Fruit fly (Drosophila melanogaster) whole organism, embryonic: Measurements from ENCODE around the gene CG9302.

Experiments used
- C15 ChIP-seq: fragments of 200-800 bp; sonication (Bioruptor generic); IDR thresholded peaks from 3 replicates; pipeline ENCODE4 v1.3.6; 2022; ENCODE audit warnings: missing biosample characterization, missing genetic modification characterization
- CG10209 ChIP-seq: fragments of 200-800 bp; sonication (Bioruptor generic); optimal IDR thresholded peaks from 3 replicates; lab custom pipeline; 2017; ENCODE audit warnings: missing biosample characterization, mild to moderate bottlenecking, missing genetic modification characterization, missing genetic modification reagents
- CG12155 ChIP-seq: fragments of 200-800 bp; sonication (Bioruptor generic); optimal IDR thresholded peaks from 3 replicates; lab custom pipeline; 2016; ENCODE audit warnings: missing biosample characterization, missing genetic modification characterization
- CG1233 ChIP-seq: fragments of 200-800 bp; sonication (Bioruptor generic); optimal IDR thresholded peaks from 4 replicates; lab custom pipeline; 2018; ENCODE audit warnings: missing biosample characterization, mild to moderate bottlenecking, missing genetic modification characterization
- CG15011 ChIP-seq: fragments of 200-800 bp; sonication (Bioruptor generic); optimal IDR thresholded peaks from 3 replicates; lab custom pipeline; 2018; ENCODE audit warnings: missing biosample characterization, mild to moderate bottlenecking, missing genetic modification characterization
- CG15073 ChIP-seq: fragments of 200-800 bp; sonication (Bioruptor generic); optimal IDR thresholded peaks from 2 replicates; lab custom pipeline; 2016; ENCODE audit warnings: missing biosample characterization, missing genetic modification characterization
- CG1602 ChIP-seq: fragments of 200-800 bp; sonication (Bioruptor generic); optimal IDR thresholded peaks from 3 replicates; lab custom pipeline; 2016; ENCODE audit warnings: missing biosample characterization, missing genetic modification characterization
- CG31441 ChIP-seq: fragments of 200-800 bp; sonication (Bioruptor generic); IDR thresholded peaks from 2 replicates; pipeline ENCODE4 v1.3.6; 2022; ENCODE audit warnings: missing biosample characterization, missing genetic modification characterization
- CG32767 ChIP-seq: fragments of 200-800 bp; sonication (Bioruptor generic); IDR thresholded peaks from 2 replicates; pipeline ENCODE4 v1.3.6; 2022; ENCODE audit warnings: missing biosample characterization, missing genetic modification characterization
- CG4328 ChIP-seq: fragments of 200-800 bp; sonication (Bioruptor generic); optimal IDR thresholded peaks from 3 replicates; lab custom pipeline; 2017; ENCODE audit warnings: missing biosample characterization, missing genetic modification reagents, missing genetic modification characterization
- CG6791 ChIP-seq: fragments of 200-800 bp; sonication (Bioruptor generic); IDR thresholded peaks from 3 replicates; pipeline ENCODE4 v1.3.6; 2022; ENCODE audit warnings: missing biosample characterization, missing genetic modification characterization; ENCODE audit not compliant: partially characterized antibody
- CG6813 ChIP-seq: fragments of 200-800 bp; sonication (Bioruptor generic); optimal IDR thresholded peaks from 2 replicates; lab custom pipeline; 2017; ENCODE audit warnings: missing biosample characterization, missing genetic modification characterization, mild to moderate bottlenecking, moderate library complexity, missing genetic modification reagents
- CG6854 ChIP-seq: fragments of 200-800 bp; sonication (Bioruptor generic); optimal IDR thresholded peaks from 3 replicates; lab custom pipeline; 2017; ENCODE audit warnings: missing biosample characterization, mild to moderate bottlenecking, missing genetic modification characterization
- CG7556 ChIP-seq: fragments of 200-800 bp; sonication (Bioruptor generic); optimal IDR thresholded peaks from 2 replicates; lab custom pipeline; 2017; ENCODE audit warnings: missing biosample characterization, mild to moderate bottlenecking, missing genetic modification characterization
- CG8359 ChIP-seq: fragments of 200-800 bp; sonication (Bioruptor generic); optimal IDR thresholded peaks from 2 replicates; lab custom pipeline; 2017; ENCODE audit warnings: missing biosample characterization, mild to moderate bottlenecking, missing genetic modification characterization, borderline replicate concordance
- CG8944 ChIP-seq: fragments of 200-800 bp; sonication (Bioruptor generic); optimal IDR thresholded peaks from 3 replicates; lab custom pipeline; 2016; ENCODE audit warnings: missing biosample characterization, missing genetic modification characterization
- CG9215 ChIP-seq: fragments of 200-800 bp; sonication (Bioruptor generic); IDR thresholded peaks from 2 replicates; pipeline ENCODE4 v1.3.6; 2022; ENCODE audit warnings: missing biosample characterization, missing genetic modification characterization
- CG9817 ChIP-seq: fragments of 200-800 bp; sonication (Bioruptor generic); optimal IDR thresholded peaks from 2 replicates; lab custom pipeline; 2018; ENCODE audit warnings: missing biosample characterization, mild to moderate bottlenecking, missing genetic modification characterization, moderate library complexity
- D19B ChIP-seq: fragments of 200-800 bp; sonication (Bioruptor generic); optimal IDR thresholded peaks from 2 replicates; lab custom pipeline; 2017; ENCODE audit warnings: missing biosample characterization, mild to moderate bottlenecking, missing genetic modification characterization
- Dip2 ChIP-seq: fragments of 200-800 bp; sonication (Bioruptor generic); IDR thresholded peaks from 2 replicates; pipeline ENCODE4 v1.3.6; 2022; ENCODE audit warnings: missing biosample characterization, missing genetic modification characterization
- ERR ChIP-seq: fragments of 200-800 bp; sonication (Bioruptor generic); optimal IDR thresholded peaks from 2 replicates; lab custom pipeline; 2016; ENCODE audit warnings: missing biosample characterization, missing genetic modification characterization
- Elba2 ChIP-seq: fragments of 200-800 bp; sonication (Bioruptor generic); optimal IDR thresholded peaks from 3 replicates; lab custom pipeline; 2016; ENCODE audit warnings: missing biosample characterization, missing genetic modification characterization
- Hand ChIP-seq: fragments of 200-800 bp; sonication (Bioruptor generic); optimal IDR thresholded peaks from 2 replicates; lab custom pipeline; 2017; ENCODE audit warnings: mild to moderate bottlenecking, missing biosample characterization, missing genetic modification reagents, missing genetic modification characterization
- Hey ChIP-seq: fragments of 200-800 bp; sonication (Bioruptor generic); optimal IDR thresholded peaks from 3 replicates; lab custom pipeline; 2018; ENCODE audit warnings: missing biosample characterization, mild to moderate bottlenecking, missing genetic modification characterization
- Lhr ChIP-seq: fragments of 200-800 bp; sonication (Bioruptor generic); optimal IDR thresholded peaks from 3 replicates; lab custom pipeline; 2017; ENCODE audit warnings: mild to moderate bottlenecking, missing biosample characterization, missing genetic modification reagents, missing genetic modification characterization
- Max ChIP-seq: fragments of 200-800 bp; sonication (Bioruptor generic); optimal IDR thresholded peaks from 2 replicates; lab custom pipeline; 2016; ENCODE audit warnings: missing biosample characterization, mild to moderate bottlenecking, missing genetic modification characterization
- Oli ChIP-seq: fragments of 200-800 bp; sonication (Bioruptor generic); optimal IDR thresholded peaks from 2 replicates; lab custom pipeline; 2018; ENCODE audit warnings: missing biosample characterization, mild to moderate bottlenecking, missing genetic modification characterization, moderate library complexity
- Pdp1 ChIP-seq, 2 experiments: fragments of 200-800 bp; sonication (Bioruptor generic); optimal IDR thresholded peaks; 3 replicates each; lab custom pipeline; 2016; ENCODE audit warnings: missing biosample characterization in 2 of 2, missing genetic modification characterization in 2 of 2, mild to moderate bottlenecking in 1 of 2, moderate library complexity in 1 of 2
- Rfx ChIP-seq: fragments of 200-800 bp; sonication (Bioruptor generic); IDR thresholded peaks from 2 replicates; pipeline ENCODE4 v1.3.6; 2022; ENCODE audit warnings: missing biosample characterization, missing genetic modification characterization
- amos ChIP-seq: fragments of 200-800 bp; sonication (Bioruptor generic); IDR thresholded peaks from 2 replicates; pipeline ENCODE4 v1.3.6; 2022; ENCODE audit warnings: missing biosample characterization, missing genetic modification characterization; ENCODE audit not compliant: partially characterized antibody
- ara ChIP-seq: fragments of 200-800 bp; sonication (Bioruptor generic); IDR thresholded peaks from 2 replicates; pipeline ENCODE4 v1.3.6; 2022; ENCODE audit warnings: missing biosample characterization, missing genetic modification characterization
- bab2 ChIP-seq: fragments of 200-800 bp; sonication (Bioruptor generic); optimal IDR thresholded peaks from 2 replicates; lab custom pipeline; 2016; ENCODE audit warnings: missing biosample characterization, missing genetic modification characterization
- ci ChIP-seq: fragments of 200-800 bp; sonication (Bioruptor generic); IDR thresholded peaks from 3 replicates; pipeline ENCODE4 v1.3.6; 2022; ENCODE audit warnings: missing biosample characterization, missing genetic modification characterization
- crp ChIP-seq, 2 experiments: fragments of 200-800 bp; sonication (Bioruptor generic); optimal IDR thresholded peaks; 2 replicates in 1 of 2; 3 replicates in 1 of 2; lab custom pipeline; 2017; ENCODE audit warnings: missing biosample characterization in 2 of 2, missing genetic modification characterization in 2 of 2, mild to moderate bottlenecking in 1 of 2, moderate library complexity in 1 of 2
- dan ChIP-seq: fragments of 200-800 bp; sonication (Bioruptor generic); IDR thresholded peaks from 2 replicates; pipeline ENCODE4 v1.3.6; 2022; ENCODE audit warnings: missing biosample characterization, missing genetic modification characterization
- dm ChIP-seq: fragments of 200-800 bp; sonication (Bioruptor generic); optimal IDR thresholded peaks from 3 replicates; lab custom pipeline; 2016; ENCODE audit warnings: missing biosample characterization, missing genetic modification characterization
- esg ChIP-seq: fragments of 200-800 bp; sonication (Bioruptor generic); conservative IDR thresholded peaks from 2 replicates; pipeline ENCODE4 v1.3.6; 2022; ENCODE audit warnings: missing biosample characterization, missing genetic modification characterization
- exex ChIP-seq: fragments of 200-800 bp; sonication (Bioruptor generic); optimal IDR thresholded peaks from 4 replicates; lab custom pipeline; 2018; ENCODE audit warnings: missing biosample characterization, mild to moderate bottlenecking, missing genetic modification characterization, moderate library complexity
- fd102C ChIP-seq: fragments of 200-800 bp; sonication (Bioruptor generic); optimal IDR thresholded peaks from 2 replicates; lab custom pipeline; 2018; ENCODE audit warnings: missing biosample characterization, mild to moderate bottlenecking, missing genetic modification characterization, moderate library complexity
- fu2 ChIP-seq: fragments of 200-800 bp; sonication (Bioruptor generic); optimal IDR thresholded peaks from 2 replicates; lab custom pipeline; 2016; ENCODE audit warnings: missing biosample characterization, missing genetic modification characterization
- gcm2 ChIP-seq: fragments of 200-800 bp; sonication (Bioruptor generic); optimal IDR thresholded peaks from 2 replicates; lab custom pipeline; 2016; ENCODE audit warnings: missing biosample characterization, missing genetic modification characterization
- klu ChIP-seq: fragments of 200-800 bp; sonication (Bioruptor generic); IDR thresholded peaks from 2 replicates; pipeline ENCODE4 v1.3.6; 2022; ENCODE audit warnings: missing biosample characterization, missing genetic modification characterization
- lmd ChIP-seq: fragments of 200-800 bp; sonication (Bioruptor generic); IDR thresholded peaks from 2 replicates; pipeline ENCODE4 v1.3.6; 2022; ENCODE audit warnings: missing biosample characterization, missing genetic modification characterization
- mam ChIP-seq: fragments of 200-800 bp; sonication (Bioruptor generic); optimal IDR thresholded peaks from 3 replicates; lab custom pipeline; 2016; ENCODE audit warnings: missing biosample characterization, missing genetic modification characterization
- phol ChIP-seq: fragments of 200-800 bp; sonication (Bioruptor generic); optimal IDR thresholded peaks from 3 replicates; lab custom pipeline; 2018; ENCODE audit warnings: missing biosample characterization, mild to moderate bottlenecking, missing genetic modification characterization, moderate library complexity
- prd ChIP-seq, 3 experiments: fragments of >200 bp in 2 of 3; fragments of 200-800 bp in 1 of 3; sonication (Bioruptor generic) in 1 of 3; optimal IDR thresholded peaks in 2 of 3; IDR thresholded peaks in 1 of 3; 2 replicates in 2 of 3; 3 replicates in 1 of 3; pipeline versions ENCODE4 v1.3.6 to Lab custom; 2017 to 2022; ENCODE audit warnings: missing biosample characterization in 1 of 3, missing genetic modification characterization in 1 of 3
- tll ChIP-seq, 2 experiments: fragments of 200-800 bp in 1 of 2; fragments of >200 bp in 1 of 2; sonication (Bioruptor generic) in 1 of 2; optimal IDR thresholded peaks; 2 replicates each; lab custom pipeline; 2017 to 2019; ENCODE audit warnings: missing biosample characterization in 2 of 2, missing genetic modification characterization in 2 of 2, mild to moderate bottlenecking in 1 of 2, moderate library complexity in 1 of 2

The CG9302 gene

dm6 chr2L:13373435-13374242 is 4.7 kb downstream of the CG9302 start, which contains the start of the genes Bdp1 and CG6565 (continued):
- TF ChIP-seq CG1233 (GFP tag; lab: Kevin White, UChicago) (peak; percentile 96), ERR (peak; percentile 95), CG6813 (GFP tag; lab: Kevin White, UChicago) (peak; percentile 85), lmd (GFP tag; lab: Robert Waterston, UW) (peak; percentile 98), ara (peak; percentile 92), D19B (GFP tag; lab: Kevin White, UChicago) (peak; percentile 92), CG6791 (GFP tag; lab: Robert Waterston, UW) (no peak), CG10209 (peak; percentile 98), exex (peak; percentile 81), CG15011 (GFP tag; lab: Kevin White, UChicago) (peak; percentile 94), CG8359 (GFP tag; lab: Kevin White, UChicago) (peak; percentile 77), CG9215 (peak; percentile 97), CG12155 (GFP tag; lab: Kevin White, UChicago) (peak; percentile 97), CG6854 (GFP tag; lab: Kevin White, UChicago) (peak; percentile 88), prd (optimal IDR thresholded peaks at IDR 0.05; lab: Kevin White, UChicago) (no peak), prd (GFP tag; IDR thresholded peaks at IDR 0.05; lab: Robert Waterston, UW) (peak; percentile 98), klu (GFP tag; lab: Robert Waterston, UW) (peak; percentile 97), dan (peak; percentile 93), crp (GFP tag; optimal IDR thresholded peaks at IDR 0.05; lab: Kevin White, UChicago) (peak; percentile 8 to 76), CG32767 (GFP tag; lab: Robert Waterston, UW) (peak; percentile 88), Hey (tag; lab: Kevin White, UChicago) (peak; percentile 85), amos (GFP tag; lab: Robert Waterston, UW) (0 out of 2 replicates have a peak, but pooled peaks have one; percentile 10), CG1602 (GFP tag; lab: Kevin White, UChicago) (peak; percentile 99), phol (peak; percentile 98), Pdp1 (GFP tag; optimal IDR thresholded peaks at IDR 0.05; lab: Kevin White, UChicago) (peak; percentile 92 to 99), gcm2 (GFP tag; lab: Kevin White, UChicago) (peak; percentile 97), Max (GFP tag; lab: Kevin White, UChicago) (peak; percentile 99), tll (GFP tag; optimal IDR thresholded peaks at IDR 0.05; lab: Kevin White, UChicago) (peak; percentile 54 to 94), CG8944 (GFP tag; lab: Kevin White, UChicago) (peak; percentile 99), CG4328 (GFP tag; lab: Kevin White, UChicago) (peak; percentile 96), Rfx (GFP tag; lab: Robert Waterston, UW) (peak; percentile 96), bab2 (GFP tag; lab: Kevin White, UChicago) (peak; percentile 99), fu2 (GFP tag; lab: Kevin White, UChicago) (peak; percentile 99), CG7556 (GFP tag; lab: Kevin White, UChicago) (peak; percentile 98), CG9817 (tag; lab: Kevin White, UChicago) (peak; percentile 97), Dip2 (peak; percentile 73), Elba2 (peak; percentile 92), CG31441 (GFP tag; lab: Robert Waterston, UW) (peak; percentile 98), esg (peak; percentile 97), Hand (GFP tag; lab: Kevin White, UChicago) (peak; percentile 80), fd102C (GFP tag; lab: Kevin White, UChicago) (peak; percentile 80), mam (GFP tag; lab: Kevin White, UChicago) (peak; percentile 99), C15 (GFP tag; lab: Robert Waterston, UW) (peak; percentile 86), Lhr (peak; percentile 93), Oli (tag; lab: Kevin White, UChicago) (peak; percentile 96), CG15073 (GFP tag; lab: Kevin White, UChicago) (peak; percentile 85), ci (GFP tag; lab: Robert Waterston, UW) (peak; percentile 86), dm (GFP tag; lab: Kevin White, UChicago) (peak; percentile 99)
